Worm (Caenorhabditis elegans): ENCODE results near the gene age-1.
A peak's percentile ranks its signal among the peaks of the same experiment; 100 is the strongest.

Gene age-1

ce11 chrII:11535924-11536323 lies 9.1 kb upstream of the age-1 start:
- TF ChIP-seq bed-3 (GFP tag; optimal IDR thresholded peaks at IDR 0.05) (no peak), zip-8 (tag; optimal IDR thresholded peaks at IDR 0.05) (peak; percentile 99), ces-1 (GFP tag; optimal IDR thresholded peaks at IDR 0.05) (no peak)

ce11 chrII:11535429-11535828 lies 8.6 kb upstream of the age-1 start:
- TF ChIP-seq lsy-2 (tag; optimal IDR thresholded peaks at IDR 0.05) (no peak), cnd-1 (tag; optimal IDR thresholded peaks at IDR 0.05) (peak; percentile 66), tbx-8 (GFP tag; optimal IDR thresholded peaks at IDR 0.05) (no peak), ceh-39 (tag; optimal IDR thresholded peaks at IDR 0.05) (peak; percentile 41), blmp-1 (tag; optimal IDR thresholded peaks at IDR 0.05) (no peak), unc-62 (GFP tag; optimal IDR thresholded peaks at IDR 0.05) (peak; percentile 45), lin-32 (GFP tag; optimal IDR thresholded peaks at IDR 0.05) (no peak), unc-39 (tag; optimal IDR thresholded peaks at IDR 0.05) (no peak), ztf-11 (tag; optimal IDR thresholded peaks at IDR 0.05) (peak; percentile 22), mls-2 (tag; optimal IDR thresholded peaks at IDR 0.05) (peak; percentile 73), ces-1 (GFP tag; optimal IDR thresholded peaks at IDR 0.05) (peak; percentile 35), nhr-12 (tag; optimal IDR thresholded peaks at IDR 0.05) (no peak), elt-1 (tag; optimal IDR thresholded peaks at IDR 0.05; ENCODE audit: borderline replicate concordance, insufficient read depth) (no peak), bed-3 (GFP tag; optimal IDR thresholded peaks at IDR 0.05) (no peak), ham-2 (GFP tag; optimal IDR thresholded peaks at IDR 0.05) (no peak), mep-1 (tag; optimal IDR thresholded peaks at IDR 0.05) (no peak), mab-5 (tag; optimal IDR thresholded peaks at IDR 0.05) (no peak), pha-4 (tag; optimal IDR thresholded peaks at IDR 0.05) (no peak), nhr-28 (tag; optimal IDR thresholded peaks at IDR 0.05) (no peak), snpc-4 (tag; optimal IDR thresholded peaks at IDR 0.05) (no peak), sptf-1 (tag; optimal IDR thresholded peaks at IDR 0.05) (peak; percentile 76), elt-3 (tag; optimal IDR thresholded peaks at IDR 0.05) (no peak), nhr-76 (tag; optimal IDR thresholded peaks at IDR 0.05) (no peak), M03D4.4 (tag; optimal IDR thresholded peaks at IDR 0.05) (no peak), flh-1 (GFP tag; optimal IDR thresholded peaks at IDR 0.05) (no peak), ceh-43 (GFP tag; optimal IDR thresholded peaks at IDR 0.05) (peak; percentile 20), sem-2 (GFP tag; optimal IDR thresholded peaks at IDR 0.05) (peak; percentile 40), nhr-2 (tag; optimal IDR thresholded peaks at IDR 0.05) (peak; percentile 82), hlh-1 (tag; optimal IDR thresholded peaks at IDR 0.05) (no peak), drap-1 (GFP tag; optimal IDR thresholded peaks at IDR 0.05) (peak; percentile 61)

ce11 chrII:11534429-11535099 lies 7.7 kb upstream of the age-1 start, which contains the start of gene Y62F5A.12:
Gene Y62F5A.12 (minus strand): TSS chrII:11534479.
- TF ChIP-seq sptf-1 (tag; optimal IDR thresholded peaks at IDR 0.05) (peak; percentile 95), mep-1 (tag; optimal IDR thresholded peaks at IDR 0.05) (peak; percentile 85), M03D4.4 (tag; optimal IDR thresholded peaks at IDR 0.05) (peak; percentile 49), ces-1 (GFP tag; optimal IDR thresholded peaks at IDR 0.05) (peak; percentile 61), nhr-237 (tag; optimal IDR thresholded peaks at IDR 0.05) (peak; percentile 1), cnd-1 (tag; optimal IDR thresholded peaks at IDR 0.05) (peak; percentile 68), ham-2 (GFP tag; optimal IDR thresholded peaks at IDR 0.05) (peak; percentile 26), lsy-2 (tag; optimal IDR thresholded peaks at IDR 0.05) (peak; percentile 46), lin-32 (GFP tag; optimal IDR thresholded peaks at IDR 0.05) (peak; percentile 56), bed-3 (GFP tag; optimal IDR thresholded peaks at IDR 0.05) (peak; percentile 17), pha-4 (tag; optimal IDR thresholded peaks at IDR 0.05) (peak; percentile 22), drap-1 (GFP tag; optimal IDR thresholded peaks at IDR 0.05) (peak; percentile 57), hlh-1 (tag; optimal IDR thresholded peaks at IDR 0.05) (peak; percentile 7), lin-13 (tag; optimal IDR thresholded peaks at IDR 0.05) (peak; percentile 77), mls-2 (tag; optimal IDR thresholded peaks at IDR 0.05) (peak; percentile 52), tbx-8 (GFP tag; optimal IDR thresholded peaks at IDR 0.05) (peak; percentile 6), unc-120 (tag; optimal IDR thresholded peaks at IDR 0.05; ENCODE audit: poor library complexity, severe bottlenecking) (peak; percentile 79)

- TF ChIP-seq lin-32 (GFP tag; optimal IDR thresholded peaks at IDR 0.05), result no peak
- no peak for TF ChIP-seq ceh-83 (GFP tag; optimal IDR thresholded peaks at IDR 0.05)
- TF ChIP-seq ceh-43 (GFP tag; optimal IDR thresholded peaks at IDR 0.05), result no peak
- no peak for TF ChIP-seq mab-5 (tag; optimal IDR thresholded peaks at IDR 0.05)
- TF ChIP-seq nhr-237 (tag; optimal IDR thresholded peaks at IDR 0.05), result no peak
- no peak for TF ChIP-seq unc-39 (tag; optimal IDR thresholded peaks at IDR 0.05)
- no peak for TF ChIP-seq hlh-1 (tag; optimal IDR thresholded peaks at IDR 0.05)
- no peak for TF ChIP-seq nhr-28 (tag; optimal IDR thresholded peaks at IDR 0.05)
- no peak for TF ChIP-seq pha-4 (tag; optimal IDR thresholded peaks at IDR 0.05)
- TF ChIP-seq sptf-1 (tag; optimal IDR thresholded peaks at IDR 0.05), result no peak
- no peak for TF ChIP-seq ces-1 (GFP tag; optimal IDR thresholded peaks at IDR 0.05)
- TF ChIP-seq ceh-39 (tag; optimal IDR thresholded peaks at IDR 0.05), result no peak
- no peak for TF ChIP-seq nhr-12 (tag; optimal IDR thresholded peaks at IDR 0.05)
- no peak for TF ChIP-seq bed-3 (GFP tag; optimal IDR thresholded peaks at IDR 0.05)
- TF ChIP-seq lsy-2 (tag; optimal IDR thresholded peaks at IDR 0.05), result no peak
These were observed 6.9 kb upstream of the age-1 start, which contains the start of gene mdt-8 for ce11 chrII:11533716-11534115. Gene mdt-8 (minus strand): TSS chrII:11533816.

Data from whole organism, mixed stage, embryonic.